Worm (Caenorhabditis elegans): ENCODE measurements around the gene F16G10.7.
A peak's percentile ranks its signal among the peaks of the same experiment; 100 is the strongest.

DNA sequence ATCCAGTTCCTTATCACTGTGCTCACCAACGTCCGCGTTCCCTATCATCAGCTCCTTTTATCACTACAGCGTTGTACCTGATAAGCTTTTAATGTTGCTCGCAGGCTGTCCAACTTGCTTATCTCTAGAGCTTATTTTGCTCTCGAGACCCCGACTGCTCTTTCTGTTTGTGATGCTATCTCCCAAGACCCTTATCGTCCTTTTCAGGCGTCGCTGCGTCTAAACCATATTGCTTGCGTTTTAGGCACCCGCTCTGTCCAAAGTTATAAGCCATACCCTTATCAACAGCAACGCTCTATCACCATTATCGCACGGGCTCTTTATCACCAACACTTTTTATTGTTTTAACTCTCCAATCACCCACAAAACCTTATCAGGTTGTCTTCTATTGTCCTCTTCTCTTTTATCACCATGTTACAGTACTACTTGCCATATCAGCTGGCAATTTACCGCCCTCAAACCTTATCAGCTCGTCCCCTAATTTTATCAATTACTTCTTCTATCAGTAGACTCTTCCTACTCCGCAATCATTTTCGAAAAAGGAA is 1.5 kb downstream of the F16G10.7 start:
- TF ChIP-seq him-1 (tag; optimal IDR thresholded peaks at IDR 0.05) (no peak), ceh-40 (GFP tag; IDR thresholded peaks at IDR 0.05) (0 out of 2 replicates have a peak, but pooled peaks have one; percentile 2), Y56A3A.18 (GFP tag; IDR thresholded peaks at IDR 0.05) (peak; percentile 51; the same call in 1 of the 2 replicates), K11D2.4 (GFP tag; IDR thresholded peaks at IDR 0.05) (0 out of 2 replicates have a peak, but pooled peaks have one; percentile 20), nhr-80 (tag; optimal IDR thresholded peaks at IDR 0.05) (peak; percentile 100), unc-62 (GFP tag; optimal IDR thresholded peaks at IDR 0.05) (peak; percentile 78), snpc-4 (GFP tag; optimal IDR thresholded peaks at IDR 0.05) (no peak), snpc-4 (tag; optimal IDR thresholded peaks at IDR 0.05) (peak in 1 of 4 experiments; percentile 44), tbx-9 (tag; optimal IDR thresholded peaks at IDR 0.05; ENCODE audit: borderline replicate concordance) (no peak), ceh-79 (tag; optimal IDR thresholded peaks at IDR 0.05) (no peak), ztf-25 (GFP tag; IDR thresholded peaks at IDR 0.05) (no peak), ccch-3 (GFP tag; optimal IDR thresholded peaks at IDR 0.05) (no peak)

All from whole organism, young adult.